Worm (Caenorhabditis elegans) whole organism, mixed stage, embryonic: ENCODE results near the gene nhr-283.

Experiments
- M03D4.4 ChIP-seq: sonication (generic microtip); optimal IDR thresholded peaks from 2 replicates; lab custom pipeline; 2017; ENCODE audit warnings: mild to moderate bottlenecking, missing genetic modification characterization, missing compliant biosample characterization
- bed-3 ChIP-seq: fragments of 200-800 bp; sonication (Bioruptor generic); optimal IDR thresholded peaks from 3 replicates; lab custom pipeline; 2018; ENCODE audit warnings: mild to moderate bottlenecking, missing genetic modification characterization, moderate library complexity, missing compliant biosample characterization
- blmp-1 ChIP-seq: fragments of 150-350 bp; optimal IDR thresholded peaks from 2 replicates; lab custom pipeline; 2014; ENCODE audit warnings: missing biosample characterization, missing genetic modification characterization
- ceh-39 ChIP-seq: fragments of 150-350 bp; optimal IDR thresholded peaks from 2 replicates; lab custom pipeline; 2014; ENCODE audit warnings: missing biosample characterization, missing genetic modification characterization
- ceh-43 ChIP-seq: fragments of 200-800 bp; sonication (Bioruptor generic); optimal IDR thresholded peaks from 2 replicates; lab custom pipeline; 2018; ENCODE audit warnings: mild to moderate bottlenecking, missing genetic modification characterization, moderate library complexity, missing compliant biosample characterization
- ceh-83 ChIP-seq: fragments of 200-800 bp; sonication (Bioruptor generic); optimal IDR thresholded peaks from 2 replicates; lab custom pipeline; 2018; ENCODE audit warnings: mild to moderate bottlenecking, missing genetic modification characterization, missing compliant biosample characterization
- ces-1 ChIP-seq: fragments of 150-350 bp; optimal IDR thresholded peaks from 2 replicates; lab custom pipeline; 2014; ENCODE audit warnings: missing biosample characterization, missing genetic modification reagents, missing genetic modification characterization
- drap-1 ChIP-seq: fragments of 200-800 bp; sonication (Bioruptor generic); optimal IDR thresholded peaks from 3 replicates; lab custom pipeline; 2018; ENCODE audit warnings: mild to moderate bottlenecking, missing genetic modification characterization, missing compliant biosample characterization
- elt-1 ChIP-seq: sonication (generic microtip); optimal IDR thresholded peaks from 2 replicates; lab custom pipeline; 2017; ENCODE audit warnings: missing genetic modification characterization, mild to moderate bottlenecking, missing compliant biosample characterization, antibody characterized with exemption, moderate library complexity, borderline replicate concordance; ENCODE audit not compliant: insufficient read depth
- elt-3 ChIP-seq: fragments of 150-350 bp; optimal IDR thresholded peaks from 2 replicates; lab custom pipeline; 2014; ENCODE audit warnings: missing biosample characterization, missing genetic modification characterization
- flh-1 ChIP-seq: fragments of 200-800 bp; sonication (Bioruptor generic); optimal IDR thresholded peaks from 2 replicates; lab custom pipeline; 2018; ENCODE audit warnings: mild to moderate bottlenecking, missing genetic modification characterization, moderate library complexity, missing compliant biosample characterization
- ham-2 ChIP-seq: fragments of 200-800 bp; sonication (Bioruptor generic); optimal IDR thresholded peaks from 2 replicates; lab custom pipeline; 2018; ENCODE audit warnings: mild to moderate bottlenecking, missing genetic modification characterization, missing compliant biosample characterization
- hlh-1 ChIP-seq: fragments of 150-350 bp; optimal IDR thresholded peaks from 2 replicates; lab custom pipeline; 2014; ENCODE audit warnings: missing biosample characterization, missing genetic modification reagents, missing genetic modification characterization
- lin-13 ChIP-seq: fragments of 150-350 bp; optimal IDR thresholded peaks from 2 replicates; lab custom pipeline; 2014; ENCODE audit warnings: missing biosample characterization, missing genetic modification characterization
- lin-32 ChIP-seq: fragments of 200-800 bp; sonication (Bioruptor generic); optimal IDR thresholded peaks from 2 replicates; lab custom pipeline; 2018; ENCODE audit warnings: mild to moderate bottlenecking, missing genetic modification characterization, missing compliant biosample characterization
- lsy-2 ChIP-seq: fragments of 150-350 bp; optimal IDR thresholded peaks from 2 replicates; lab custom pipeline; 2014; ENCODE audit warnings: missing biosample characterization, missing genetic modification characterization
- mls-2 ChIP-seq: sonication (generic microtip); optimal IDR thresholded peaks from 2 replicates; lab custom pipeline; 2016; ENCODE audit warnings: mild to moderate bottlenecking, missing genetic modification characterization, moderate library complexity, missing compliant biosample characterization
- nhr-12 ChIP-seq: fragments of 150-350 bp; optimal IDR thresholded peaks from 2 replicates; lab custom pipeline; 2014; ENCODE audit warnings: missing biosample characterization, missing genetic modification characterization
- nhr-2 ChIP-seq: fragments of 150-350 bp; optimal IDR thresholded peaks from 2 replicates; lab custom pipeline; 2014; ENCODE audit warnings: missing biosample characterization, missing genetic modification characterization
- nhr-237 ChIP-seq: fragments of 150-350 bp; optimal IDR thresholded peaks from 2 replicates; lab custom pipeline; 2014; ENCODE audit warnings: missing biosample characterization, missing genetic modification characterization
- nhr-28 ChIP-seq: fragments of 150-350 bp; optimal IDR thresholded peaks from 2 replicates; lab custom pipeline; 2014; ENCODE audit warnings: missing biosample characterization, missing genetic modification characterization
- nhr-76 ChIP-seq: sonication (generic microtip); optimal IDR thresholded peaks from 2 replicates; lab custom pipeline; 2017; ENCODE audit warnings: missing biosample characterization, missing genetic modification characterization
- pha-4 ChIP-seq: fragments of 150-350 bp; optimal IDR thresholded peaks from 2 replicates; lab custom pipeline; 2018; ENCODE audit warnings: missing biosample characterization, missing genetic modification reagents, missing genetic modification characterization
- sem-2 ChIP-seq: fragments of 200-800 bp; sonication (Bioruptor generic); optimal IDR thresholded peaks from 2 replicates; lab custom pipeline; 2018; ENCODE audit warnings: mild to moderate bottlenecking, missing genetic modification characterization, missing compliant biosample characterization
- snpc-4 ChIP-seq: fragments of 150-350 bp; optimal IDR thresholded peaks from 2 replicates; lab custom pipeline; 2014; ENCODE audit warnings: missing biosample characterization, missing genetic modification characterization
- sptf-1 ChIP-seq: sonication (generic microtip); optimal IDR thresholded peaks from 2 replicates; lab custom pipeline; 2017; ENCODE audit warnings: mild to moderate bottlenecking, missing genetic modification characterization, moderate library complexity, missing compliant biosample characterization
- tbx-8 ChIP-seq: fragments of 200-800 bp; sonication (Bioruptor generic); optimal IDR thresholded peaks from 2 replicates; lab custom pipeline; 2018; ENCODE audit warnings: mild to moderate bottlenecking, missing genetic modification characterization, moderate library complexity, missing compliant biosample characterization
- unc-120 ChIP-seq: sonication (generic microtip); optimal IDR thresholded peaks from 2 replicates; lab custom pipeline; 2017; ENCODE audit warnings: missing genetic modification characterization, missing compliant biosample characterization; ENCODE audit not compliant: poor library complexity, severe bottlenecking
- unc-39 ChIP-seq: fragments of 150-350 bp; optimal IDR thresholded peaks from 2 replicates; lab custom pipeline; 2014; ENCODE audit warnings: missing biosample characterization, missing genetic modification characterization
- ztf-11 ChIP-seq: fragments of 150-350 bp; optimal IDR thresholded peaks from 2 replicates; lab custom pipeline; 2014; ENCODE audit warnings: missing biosample characterization, missing genetic modification characterization

Gene nhr-283

ce11 chrV:15776651-15777050, at the start of gene nhr-283:
Gene nhr-283 (minus strand): TSS chrV:15776751.
- no peak for TF ChIP-seq elt-3 (tag; lab: Kevin White, UChicago)
- no peak for TF ChIP-seq snpc-4 (tag; lab: Kevin White, UChicago)
- TF ChIP-seq ces-1 (GFP tag; lab: Kevin White, UChicago), result no peak
- TF ChIP-seq tbx-8 (GFP tag; lab: Kevin White, UChicago), result no peak
- no peak for TF ChIP-seq bed-3 (GFP tag; lab: Kevin White, UChicago)
- TF ChIP-seq sptf-1 (tag; lab: Kevin White, UChicago), result no peak
- no peak for TF ChIP-seq elt-1
- no peak for TF ChIP-seq lsy-2
- no peak for TF ChIP-seq unc-39
- TF ChIP-seq hlh-1 (tag; lab: Kevin White, UChicago), result no peak
- TF ChIP-seq ztf-11 (tag; lab: Kevin White, UChicago), result no peak
- no peak for TF ChIP-seq pha-4
- TF ChIP-seq lin-32 (GFP tag; lab: Kevin White, UChicago), result no peak

DNA sequence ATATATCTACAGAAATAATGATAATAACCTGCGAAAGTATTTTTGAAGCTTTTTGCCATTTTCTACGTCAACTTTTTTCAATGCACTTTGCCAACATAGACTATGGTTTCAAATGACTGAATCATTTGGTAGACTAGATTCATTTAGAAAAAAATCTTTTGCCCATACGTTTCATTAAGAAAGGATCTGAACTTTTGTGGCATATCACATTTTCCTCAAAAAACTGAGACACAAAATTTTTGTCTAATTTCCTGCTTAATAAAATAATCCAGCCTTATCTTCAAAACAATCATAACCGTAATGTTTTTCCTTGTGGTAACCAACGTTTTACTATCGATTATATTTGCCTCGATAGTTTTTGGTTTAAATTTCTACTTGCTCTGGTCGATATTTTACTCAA, 49.6 kb upstream of the nhr-283 start, which contains the start of gene srbc-51:
Gene srbc-51 (plus strand): TSS at position 301 of the 400 bp plus-strand sequence.
- no peak for TF ChIP-seq nhr-2

DNA sequence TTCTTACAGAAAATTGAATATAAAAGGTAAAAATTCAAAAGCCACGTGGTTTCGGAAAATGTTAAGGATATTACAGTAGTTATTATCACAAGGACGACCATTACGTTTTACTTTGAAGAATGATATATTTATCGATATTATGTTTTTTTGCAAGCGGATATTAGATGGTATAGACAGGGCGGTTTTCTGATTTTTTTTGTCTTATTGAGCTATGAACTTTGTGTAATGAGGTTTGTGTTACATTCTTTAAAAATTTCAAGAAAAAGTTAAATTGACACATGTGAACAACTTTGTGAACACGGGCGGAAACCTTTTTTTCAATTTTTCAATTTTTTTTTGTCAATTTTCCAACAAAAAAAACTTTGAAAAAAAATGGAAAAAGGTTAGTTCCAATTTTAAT, 48.3 kb upstream of the nhr-283 start, which contains the start of gene srbc-50:
Gene srbc-50 (minus strand): TSS at position 101 of the 400 bp plus-strand sequence.
- TF ChIP-seq nhr-237 (tag; lab: Kevin White, UChicago) (no peak), drap-1 (no peak), unc-120 (tag; lab: Kevin White, UChicago) (no peak), lin-13 (tag; lab: Kevin White, UChicago) (no peak), nhr-12 (no peak), M03D4.4 (tag; lab: Kevin White, UChicago) (no peak), mls-2 (tag; lab: Kevin White, UChicago) (no peak), lin-32 (GFP tag; lab: Kevin White, UChicago) (no peak), ces-1 (GFP tag; lab: Kevin White, UChicago) (no peak), elt-1 (no peak), ztf-11 (tag; lab: Kevin White, UChicago) (no peak), nhr-76 (no peak), ceh-39 (tag; lab: Kevin White, UChicago) (no peak), ceh-83 (GFP tag; lab: Kevin White, UChicago) (no peak), unc-39 (no peak), ham-2 (GFP tag; lab: Kevin White, UChicago) (no peak)

DNA sequence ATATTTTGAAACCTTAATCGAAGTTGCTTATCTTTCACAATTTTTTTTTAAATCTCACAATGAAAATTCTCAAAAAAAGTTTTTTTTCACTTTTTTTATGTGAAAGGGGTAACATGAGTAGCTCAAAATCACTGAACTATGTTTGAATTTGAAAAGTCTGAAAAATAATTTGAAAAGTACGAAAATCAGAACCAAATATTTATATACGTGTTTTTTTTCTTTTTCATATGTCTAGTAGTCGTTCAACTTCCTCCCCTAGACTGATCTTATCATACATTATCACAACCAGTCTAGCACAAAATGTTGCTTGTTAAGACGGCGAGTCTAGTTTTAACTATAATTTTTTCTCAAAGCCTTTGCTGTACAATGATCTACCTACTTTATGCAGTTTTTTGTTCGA, 44.8 kb upstream of the nhr-283 start, which contains the start of gene srbc-49:
Gene srbc-49 (plus strand): TSS at position 301 of the 400 bp plus-strand sequence.
- no peak for TF ChIP-seq hlh-1 (tag; lab: Kevin White, UChicago)
- no peak for TF ChIP-seq mls-2 (tag; lab: Kevin White, UChicago)
- no peak for TF ChIP-seq bed-3 (GFP tag; lab: Kevin White, UChicago)
- no peak for TF ChIP-seq nhr-237 (tag; lab: Kevin White, UChicago)
- no peak for TF ChIP-seq ceh-83 (GFP tag; lab: Kevin White, UChicago)
- TF ChIP-seq unc-39, result no peak
- TF ChIP-seq ces-1 (GFP tag; lab: Kevin White, UChicago), result no peak
- no peak for TF ChIP-seq snpc-4 (tag; lab: Kevin White, UChicago)
- no peak for TF ChIP-seq ceh-43 (GFP tag; lab: Kevin White, UChicago)
- no peak for TF ChIP-seq blmp-1 (tag; lab: Kevin White, UChicago)
- no peak for TF ChIP-seq M03D4.4 (tag; lab: Kevin White, UChicago)
- no peak for TF ChIP-seq sem-2 (GFP tag; lab: Kevin White, UChicago)
- TF ChIP-seq nhr-28 (tag; lab: Kevin White, UChicago), result no peak
- no peak for TF ChIP-seq lin-13 (tag; lab: Kevin White, UChicago)
- no peak for TF ChIP-seq ham-2 (GFP tag; lab: Kevin White, UChicago)
- TF ChIP-seq sptf-1 (tag; lab: Kevin White, UChicago), result no peak
- no peak for TF ChIP-seq lsy-2
- TF ChIP-seq lin-32 (GFP tag; lab: Kevin White, UChicago), result no peak
- TF ChIP-seq flh-1 (GFP tag; lab: Kevin White, UChicago), result no peak
- TF ChIP-seq elt-3 (tag; lab: Kevin White, UChicago), result no peak

ce11 chrV:15819983-15820382, 43.4 kb upstream of the nhr-283 start, which contains the start of gene srbc-48:
Gene srbc-48 (plus strand): TSS chrV:15820283.
- no peak for TF ChIP-seq bed-3 (GFP tag; lab: Kevin White, UChicago)
